Fruit fly (Drosophila melanogaster) whole organism, embryonic: ENCODE results near the gene mRpL33.
A peak's percentile ranks its signal among the peaks of the same experiment; 100 is the strongest.

Source experiments
- BtbVII ChIP-seq: fragments of 200-800 bp; sonication (Bioruptor generic); optimal IDR thresholded peaks from 3 replicates; lab custom pipeline; 2017; ENCODE audit warnings: missing biosample characterization, mild to moderate bottlenecking, missing genetic modification characterization
- Bteb2 ChIP-seq: fragments of 200-800 bp; sonication (Bioruptor generic); optimal IDR thresholded peaks from 2 replicates; lab custom pipeline; 2016; ENCODE audit warnings: missing biosample characterization, missing genetic modification characterization
- CG10267 ChIP-seq: fragments of 200-800 bp; sonication (Bioruptor generic); optimal IDR thresholded peaks from 2 replicates; lab custom pipeline; 2018; ENCODE audit warnings: missing biosample characterization, mild to moderate bottlenecking, missing genetic modification characterization, moderate library complexity
- CG10274 ChIP-seq: fragments of 200-800 bp; sonication (Bioruptor generic); optimal IDR thresholded peaks from 3 replicates; lab custom pipeline; 2017; ENCODE audit warnings: missing biosample characterization, mild to moderate bottlenecking, missing genetic modification characterization
- CG14441 ChIP-seq: fragments of 200-800 bp; sonication (Bioruptor generic); IDR thresholded peaks from 2 replicates; pipeline ENCODE4 v1.3.6; 2022; ENCODE audit warnings: missing biosample characterization, missing genetic modification characterization
- CG15601 ChIP-seq: fragments of 200-800 bp; sonication (Bioruptor generic); optimal IDR thresholded peaks from 3 replicates; lab custom pipeline; 2019; ENCODE audit warnings: missing biosample characterization, mild to moderate bottlenecking, missing genetic modification characterization, moderate library complexity
- CG1603 ChIP-seq: fragments of 200-800 bp; sonication (Bioruptor generic); optimal IDR thresholded peaks from 2 replicates; lab custom pipeline; 2019; ENCODE audit warnings: missing biosample characterization, mild to moderate bottlenecking, missing genetic modification characterization, moderate library complexity
- CG1792 ChIP-seq: fragments of 200-800 bp; sonication (Bioruptor generic); optimal IDR thresholded peaks from 2 replicates; lab custom pipeline; 2016; ENCODE audit warnings: missing biosample characterization, missing genetic modification characterization
- CG18619 ChIP-seq: fragments of 200-800 bp; sonication (Bioruptor generic); optimal IDR thresholded peaks from 3 replicates; lab custom pipeline; 2017; ENCODE audit warnings: missing biosample characterization, mild to moderate bottlenecking, missing genetic modification characterization
- CG30431 ChIP-seq: fragments of 200-800 bp; sonication (Bioruptor generic); optimal IDR thresholded peaks from 2 replicates; lab custom pipeline; 2017; ENCODE audit warnings: missing biosample characterization, missing genetic modification characterization
- CG31224 ChIP-seq: fragments of 200-800 bp; sonication (Bioruptor generic); IDR thresholded peaks from 2 replicates; pipeline ENCODE4 v1.3.6; 2022; ENCODE audit warnings: missing biosample characterization, missing genetic modification characterization
- CG3847 ChIP-seq: fragments of 200-800 bp; sonication (Bioruptor generic); IDR thresholded peaks from 2 replicates; pipeline ENCODE4 v1.3.6; 2022; ENCODE audit warnings: missing biosample characterization, missing genetic modification characterization
- CG4424 ChIP-seq: fragments of 200-800 bp; sonication (Bioruptor generic); optimal IDR thresholded peaks from 3 replicates; lab custom pipeline; 2016; ENCODE audit warnings: missing biosample characterization, missing genetic modification characterization
- CG7745 ChIP-seq: fragments of 200-800 bp; sonication (Bioruptor generic); optimal IDR thresholded peaks from 2 replicates; lab custom pipeline; 2018; ENCODE audit warnings: missing biosample characterization, mild to moderate bottlenecking, missing genetic modification characterization, moderate library complexity
- CG8290 ChIP-seq, 3 experiments: fragments of 200-800 bp; sonication (Bioruptor generic); optimal IDR thresholded peaks; 2 replicates each; lab custom pipeline; 2016 to 2019; ENCODE audit warnings: missing biosample characterization in 3 of 3, missing genetic modification characterization in 3 of 3, mild to moderate bottlenecking in 2 of 3, moderate library complexity in 1 of 3
- CG8944 ChIP-seq: fragments of 200-800 bp; sonication (Bioruptor generic); optimal IDR thresholded peaks from 3 replicates; lab custom pipeline; 2016; ENCODE audit warnings: missing biosample characterization, missing genetic modification characterization
- CG9215 ChIP-seq: fragments of 200-800 bp; sonication (Bioruptor generic); IDR thresholded peaks from 2 replicates; pipeline ENCODE4 v1.3.6; 2022; ENCODE audit warnings: missing biosample characterization, missing genetic modification characterization
- CG9437 ChIP-seq: fragments of 200-800 bp; sonication (Bioruptor generic); optimal IDR thresholded peaks from 2 replicates; lab custom pipeline; 2018; ENCODE audit warnings: missing biosample characterization, mild to moderate bottlenecking, missing genetic modification characterization
- CkIIα-i1 ChIP-seq: fragments of 200-800 bp; sonication (Bioruptor generic); IDR thresholded peaks from 2 replicates; pipeline ENCODE4 v1.3.6; 2022; ENCODE audit warnings: missing biosample characterization, missing genetic modification characterization
- CrebB ChIP-seq: fragments of 200-800 bp; sonication (Bioruptor generic); optimal IDR thresholded peaks from 3 replicates; lab custom pipeline; 2018; ENCODE audit warnings: missing biosample characterization, mild to moderate bottlenecking, missing genetic modification characterization
- HLHmδ ChIP-seq: fragments of 200-800 bp; sonication (Bioruptor generic); optimal IDR thresholded peaks from 2 replicates; lab custom pipeline; 2018; ENCODE audit warnings: missing biosample characterization, mild to moderate bottlenecking, missing genetic modification characterization, moderate library complexity
- HmgZ ChIP-seq: fragments of 200-800 bp; sonication (Bioruptor generic); optimal IDR thresholded peaks from 2 replicates; lab custom pipeline; 2018; ENCODE audit warnings: missing biosample characterization, mild to moderate bottlenecking, missing genetic modification characterization
- Kr ChIP-seq: fragments of 200-800 bp; sonication (Bioruptor generic); optimal IDR thresholded peaks from 2 replicates; lab custom pipeline; 2017; ENCODE audit warnings: missing biosample characterization, mild to moderate bottlenecking, missing genetic modification characterization
- MESR4 ChIP-seq: fragments of 200-800 bp; sonication (Bioruptor generic); optimal IDR thresholded peaks from 2 replicates; lab custom pipeline; 2018; ENCODE audit warnings: missing biosample characterization, mild to moderate bottlenecking, missing genetic modification characterization, moderate library complexity
- Mrtf ChIP-seq: fragments of 200-800 bp; sonication (Bioruptor generic); IDR thresholded peaks from 3 replicates; pipeline ENCODE4 v1.3.6; 2022; ENCODE audit warnings: missing biosample characterization, missing genetic modification characterization
- Myb ChIP-seq: fragments of 200-800 bp; sonication (Bioruptor generic); optimal IDR thresholded peaks from 2 replicates; lab custom pipeline; 2016; ENCODE audit warnings: missing biosample characterization, missing genetic modification characterization
- Oli ChIP-seq: fragments of 200-800 bp; sonication (Bioruptor generic); optimal IDR thresholded peaks from 2 replicates; lab custom pipeline; 2018; ENCODE audit warnings: missing biosample characterization, mild to moderate bottlenecking, missing genetic modification characterization, moderate library complexity
- Rfx ChIP-seq: fragments of 200-800 bp; sonication (Bioruptor generic); IDR thresholded peaks from 2 replicates; pipeline ENCODE4 v1.3.6; 2022; ENCODE audit warnings: missing biosample characterization, missing genetic modification characterization
- aop ChIP-seq: fragments of 200-800 bp; sonication (Bioruptor generic); IDR thresholded peaks from 2 replicates; pipeline ENCODE4 v1.3.6; 2022; ENCODE audit warnings: missing biosample characterization, missing genetic modification characterization
- btn ChIP-seq: fragments of 200-800 bp; sonication (Bioruptor generic); optimal IDR thresholded peaks from 2 replicates; lab custom pipeline; 2016; ENCODE audit warnings: missing biosample characterization, missing genetic modification characterization
- cg ChIP-seq: fragments of 200-800 bp; sonication (Bioruptor generic); optimal IDR thresholded peaks from 3 replicates; lab custom pipeline; 2019; ENCODE audit warnings: missing biosample characterization, mild to moderate bottlenecking, missing genetic modification characterization, moderate library complexity
- chm ChIP-seq: fragments of 200-800 bp; sonication (Bioruptor generic); IDR thresholded peaks from 2 replicates; pipeline ENCODE4 v1.3.6; 2022; ENCODE audit warnings: missing biosample characterization, missing genetic modification characterization
- ci ChIP-seq: fragments of 200-800 bp; sonication (Bioruptor generic); IDR thresholded peaks from 3 replicates; pipeline ENCODE4 v1.3.6; 2022; ENCODE audit warnings: missing biosample characterization, missing genetic modification characterization
- dysf ChIP-seq: fragments of 200-800 bp; sonication (Bioruptor generic); IDR thresholded peaks from 3 replicates; pipeline ENCODE4 v1.3.6; 2022; ENCODE audit warnings: missing biosample characterization, missing genetic modification characterization
- en ChIP-seq: fragments of 200-800 bp; sonication (Bioruptor generic); optimal IDR thresholded peaks from 2 replicates; lab custom pipeline; 2016; ENCODE audit warnings: missing biosample characterization, missing genetic modification characterization
- gfzf ChIP-seq: fragments of 200-800 bp; sonication (Bioruptor generic); optimal IDR thresholded peaks from 2 replicates; lab custom pipeline; 2016; ENCODE audit warnings: missing biosample characterization, mild to moderate bottlenecking, missing genetic modification characterization, moderate library complexity
- gro ChIP-seq: fragments of 200-800 bp; sonication (Bioruptor generic); optimal IDR thresholded peaks from 2 replicates; lab custom pipeline; 2016; ENCODE audit warnings: missing biosample characterization, missing genetic modification characterization
- gt ChIP-seq: fragments of 200-800 bp; sonication (Bioruptor generic); IDR thresholded peaks from 2 replicates; pipeline ENCODE4 v1.3.6; 2022; ENCODE audit warnings: missing biosample characterization, missing genetic modification characterization
- hb ChIP-seq: fragments of 200-800 bp; sonication (Bioruptor generic); IDR thresholded peaks from 3 replicates; pipeline ENCODE4 v1.3.6; 2022; ENCODE audit warnings: missing biosample characterization, missing genetic modification characterization; ENCODE audit not compliant: partially characterized antibody
- hkb ChIP-seq, 2 experiments: fragments of 200-800 bp in 1 of 2; fragments of >200 bp in 1 of 2; sonication (Bioruptor generic) in 1 of 2; IDR thresholded peaks in 1 of 2; optimal IDR thresholded peaks in 1 of 2; 2 replicates each; pipeline versions ENCODE4 v1.3.6 to Lab custom; 2017 to 2022; ENCODE audit warnings: missing biosample characterization in 1 of 2, missing genetic modification characterization in 1 of 2
- lab ChIP-seq: fragments of 200-800 bp; sonication (Bioruptor generic); optimal IDR thresholded peaks from 3 replicates; lab custom pipeline; 2017; ENCODE audit warnings: missing biosample characterization, missing genetic modification characterization, mild to moderate bottlenecking, moderate library complexity, missing genetic modification reagents
- sc ChIP-seq, 3 experiments: fragments of >200 bp in 2 of 3; fragments of 200-800 bp in 1 of 3; sonication (Bioruptor generic) in 1 of 3; optimal IDR thresholded peaks; 2 replicates in 2 of 3; 3 replicates in 1 of 3; lab custom pipeline; 2017; ENCODE audit warnings: mild to moderate bottlenecking in 1 of 3, missing biosample characterization in 1 of 3, missing genetic modification characterization in 1 of 3, missing genetic modification reagents in 1 of 3
- sisA ChIP-seq: fragments of 200-800 bp; sonication (Bioruptor generic); IDR thresholded peaks from 2 replicates; pipeline ENCODE4 v1.3.6; 2022; ENCODE audit warnings: missing biosample characterization, missing genetic modification characterization
- slbo ChIP-seq: fragments of 200-800 bp; sonication (Bioruptor generic); IDR thresholded peaks from 2 replicates; pipeline ENCODE4 v1.3.6; 2022; ENCODE audit warnings: missing biosample characterization, missing genetic modification characterization
- vnd ChIP-seq: fragments of 200-800 bp; sonication (Bioruptor generic); IDR thresholded peaks from 3 replicates; pipeline ENCODE4 v1.3.6; 2022; ENCODE audit warnings: missing biosample characterization, missing genetic modification characterization; ENCODE audit not compliant: partially characterized antibody
- wdn ChIP-seq: fragments of 200-800 bp; sonication (Bioruptor generic); IDR thresholded peaks from 2 replicates; pipeline ENCODE4 v1.3.6; 2022; ENCODE audit warnings: missing biosample characterization, missing genetic modification characterization
- wek ChIP-seq: fragments of 200-800 bp; sonication (Bioruptor generic); optimal IDR thresholded peaks from 3 replicates; lab custom pipeline; 2018; ENCODE audit warnings: missing biosample characterization, mild to moderate bottlenecking, missing genetic modification characterization, moderate library complexity

Gene mRpL33

dm6 chrX:4322234-4323210, 491 bp upstream of the mRpL33 start, which contains the start of gene norpA (continued):
- peak; percentile 39 for TF ChIP-seq Oli (tag; lab: Kevin White, UChicago)
- no peak for TF ChIP-seq CG9437
- no peak for TF ChIP-seq wek (GFP tag; lab: Kevin White, UChicago)
- peak; percentile 23 for TF ChIP-seq CG10267
- no peak for TF ChIP-seq gro (GFP tag; lab: Kevin White, UChicago)
- no peak for TF ChIP-seq btn (GFP tag; lab: Kevin White, UChicago)
- no peak for TF ChIP-seq HLHmδ (GFP tag; lab: Kevin White, UChicago)
- TF ChIP-seq CG7745, result no peak
- TF ChIP-seq Mrtf, result no peak
- no peak for TF ChIP-seq CG31224
- TF ChIP-seq MESR4, result no peak
- TF ChIP-seq CG8944, result no peak
- TF ChIP-seq wdn (GFP tag; lab: Robert Waterston, UW), result no peak
- TF ChIP-seq Myb, result peak; percentile 15
- no peak for TF ChIP-seq CG1792 (GFP tag; lab: Kevin White, UChicago)
- peak; percentile 18 for TF ChIP-seq gfzf (GFP tag; lab: Kevin White, UChicago)
- TF ChIP-seq Bteb2 (GFP tag; lab: Kevin White, UChicago), result no peak
- no peak for TF ChIP-seq CG9215 (GFP tag; lab: Robert Waterston, UW)
- no peak for TF ChIP-seq sisA (GFP tag; lab: Robert Waterston, UW)
- no peak for TF ChIP-seq CG30431 (GFP tag; lab: Kevin White, UChicago)
- TF ChIP-seq aop (GFP tag; lab: Robert Waterston, UW), result no peak
- TF ChIP-seq CG14441, result no peak
- peak; percentile 44 for TF ChIP-seq slbo
- TF ChIP-seq vnd (GFP tag; lab: Robert Waterston, UW), result peak; percentile 83
- TF ChIP-seq CG18619 (GFP tag; lab: Kevin White, UChicago), result no peak
- TF ChIP-seq CrebB, result no peak
- peak; percentile 30 for TF ChIP-seq BtbVII (GFP tag; lab: Kevin White, UChicago)
- TF ChIP-seq CG3847 (GFP tag; lab: Robert Waterston, UW), result peak; percentile 30; the same call in 1 of the 2 replicates
- no peak for TF ChIP-seq dysf (GFP tag; lab: Robert Waterston, UW)
- TF ChIP-seq CG15601 (tag; lab: Kevin White, UChicago), result no peak
- TF ChIP-seq sc (optimal IDR thresholded peaks at IDR 0.05; lab: Kevin White, UChicago), result no peak
- TF ChIP-seq sc (GFP tag; optimal IDR thresholded peaks at IDR 0.05; lab: Kevin White, UChicago), result no peak
- TF ChIP-seq CkIIα-i1 (GFP tag; lab: Robert Waterston, UW), result no peak
- peak; percentile 59 for TF ChIP-seq Rfx
- TF ChIP-seq CG4424 (GFP tag; lab: Kevin White, UChicago), result no peak
- TF ChIP-seq ci, result peak; percentile 10; the same call in 1 of the 3 replicates
- TF ChIP-seq chm, result no peak
- TF ChIP-seq gt (GFP tag; lab: Robert Waterston, UW), result no peak
- no peak for TF ChIP-seq cg
- no peak for TF ChIP-seq Kr (GFP tag; lab: Kevin White, UChicago)
- TF ChIP-seq CG8290 (GFP tag; optimal IDR thresholded peaks at IDR 0.05; lab: Kevin White, UChicago), result peak; percentile 98
- peak; percentile 95 to 96 for TF ChIP-seq CG8290 (tag; optimal IDR thresholded peaks at IDR 0.05; lab: Kevin White, UChicago)
- peak; percentile 44 for TF ChIP-seq lab (GFP tag; lab: Kevin White, UChicago)
- TF ChIP-seq hkb (optimal IDR thresholded peaks at IDR 0.05; lab: Kevin White, UChicago), result no peak
- TF ChIP-seq hkb (GFP tag; IDR thresholded peaks at IDR 0.05; lab: Robert Waterston, UW), result peak; percentile 55; the same call in 1 of the 2 replicates
- TF ChIP-seq HmgZ (tag; lab: Kevin White, UChicago), result peak; percentile 9
- TF ChIP-seq CG1603, result peak; percentile 46
- TF ChIP-seq CG10274, result no peak
- TF ChIP-seq en, result peak; percentile 35
- TF ChIP-seq hb (GFP tag; lab: Robert Waterston, UW), result peak; percentile 91
